Fruit fly (Drosophila melanogaster) whole organism, prepupa: Measurements from ENCODE around the gene CG13293.

ENCODE experiments used
- CG10631 ChIP-seq: fragments of 200-800 bp; sonication (Bioruptor generic); optimal IDR thresholded peaks from 2 replicates; lab custom pipeline; 2016; ENCODE audit warnings: missing biosample characterization, missing genetic modification characterization
- CG11294 ChIP-seq: fragments of 200-800 bp; sonication (Bioruptor generic); IDR thresholded peaks from 2 replicates; pipeline ENCODE4 v1.3.6; 2022; ENCODE audit warnings: missing biosample characterization, missing genetic modification characterization
- CG15336 ChIP-seq: fragments of 200-800 bp; sonication (Bioruptor generic); IDR thresholded peaks from 2 replicates; pipeline ENCODE4 v1.3.6; 2022; ENCODE audit warnings: missing biosample characterization, missing genetic modification characterization
- CG1621 ChIP-seq: fragments of 200-800 bp; sonication (Bioruptor generic); optimal IDR thresholded peaks from 3 replicates; lab custom pipeline; 2018; ENCODE audit warnings: missing biosample characterization, mild to moderate bottlenecking, missing genetic modification characterization
- CG3032 ChIP-seq: fragments of 200-800 bp; optimal IDR thresholded peaks from 2 replicates; lab custom pipeline; 2019; ENCODE audit warnings: missing biosample characterization, mild to moderate bottlenecking, missing genetic modification characterization, moderate library complexity
- CG32006 ChIP-seq: fragments of 200-800 bp; sonication (Bioruptor generic); optimal IDR thresholded peaks from 3 replicates; lab custom pipeline; 2017; ENCODE audit warnings: missing biosample characterization, mild to moderate bottlenecking, missing genetic modification characterization
- CG34406 ChIP-seq: fragments of 200-800 bp; sonication (Bioruptor generic); optimal IDR thresholded peaks from 3 replicates; lab custom pipeline; 2016; ENCODE audit warnings: missing biosample characterization, missing genetic modification characterization
- CG3919 ChIP-seq: fragments of 200-800 bp; sonication (Bioruptor generic); optimal IDR thresholded peaks from 3 replicates; lab custom pipeline; 2016; ENCODE audit warnings: missing biosample characterization, missing genetic modification characterization
- CG4318 ChIP-seq: fragments of 200-800 bp; sonication (Bioruptor generic); optimal IDR thresholded peaks from 3 replicates; lab custom pipeline; 2017; ENCODE audit warnings: missing biosample characterization, mild to moderate bottlenecking, missing genetic modification characterization
- CG6276 ChIP-seq: fragments of 200-800 bp; sonication (Bioruptor generic); optimal IDR thresholded peaks from 2 replicates; lab custom pipeline; 2017; ENCODE audit warnings: missing biosample characterization, mild to moderate bottlenecking, missing genetic modification characterization
- CG6792 ChIP-seq: fragments of 200-800 bp; sonication (Bioruptor generic); optimal IDR thresholded peaks from 3 replicates; lab custom pipeline; 2016; ENCODE audit warnings: missing biosample characterization, missing genetic modification characterization
- CG6808 ChIP-seq: fragments of 200-800 bp; sonication (Bioruptor generic); optimal IDR thresholded peaks from 3 replicates; lab custom pipeline; 2017; ENCODE audit warnings: missing biosample characterization, missing genetic modification characterization, mild to moderate bottlenecking, moderate library complexity, missing genetic modification reagents
- CG7368 ChIP-seq: fragments of 200-800 bp; sonication (Bioruptor generic); optimal IDR thresholded peaks from 3 replicates; lab custom pipeline; 2016; ENCODE audit warnings: missing biosample characterization, missing genetic modification characterization
- CG8119 ChIP-seq: fragments of 200-800 bp; sonication (Bioruptor generic); IDR thresholded peaks from 3 replicates; pipeline ENCODE4 v1.3.6; 2022; ENCODE audit warnings: missing biosample characterization, missing genetic modification characterization
- CG8319 ChIP-seq: fragments of 200-800 bp; sonication (Bioruptor generic); optimal IDR thresholded peaks from 3 replicates; lab custom pipeline; 2016; ENCODE audit warnings: missing biosample characterization, missing genetic modification characterization
- CG8632 ChIP-seq: fragments of 200-800 bp; sonication (Bioruptor generic); optimal IDR thresholded peaks from 3 replicates; lab custom pipeline; 2016; ENCODE audit warnings: missing biosample characterization, missing genetic modification characterization
- CG9139 ChIP-seq: fragments of 200-800 bp; sonication (Bioruptor generic); optimal IDR thresholded peaks from 3 replicates; lab custom pipeline; 2017; ENCODE audit warnings: missing biosample characterization, mild to moderate bottlenecking, missing genetic modification characterization
- Eip78C ChIP-seq: fragments of 200-800 bp; sonication (Bioruptor generic); peaks from one replicate; lab custom pipeline; 2016; ENCODE audit warnings: missing biosample characterization, missing genetic modification characterization
- Eip93F ChIP-seq: fragments of 200-800 bp; sonication (Bioruptor generic); optimal IDR thresholded peaks from 2 replicates; lab custom pipeline; 2016; ENCODE audit warnings: missing biosample characterization, mild to moderate bottlenecking, missing genetic modification characterization
- Ets21C ChIP-seq: fragments of 200-800 bp; sonication (Bioruptor generic); optimal IDR thresholded peaks from 3 replicates; lab custom pipeline; 2016; ENCODE audit warnings: missing biosample characterization, missing genetic modification characterization
- Ets96B ChIP-seq: fragments of 200-800 bp; optimal IDR thresholded peaks from 2 replicates; lab custom pipeline; 2019; ENCODE audit warnings: missing biosample characterization, mild to moderate bottlenecking, missing genetic modification characterization, moderate library complexity
- Hr38 ChIP-seq: sonication (Bioruptor generic); optimal IDR thresholded peaks from 2 replicates; lab custom pipeline; 2016; ENCODE audit warnings: missing biosample characterization, missing genetic modification characterization
- Hr39 ChIP-seq: fragments of 200-800 bp; sonication (Bioruptor generic); optimal IDR thresholded peaks from 2 replicates; lab custom pipeline; 2016; ENCODE audit warnings: missing biosample characterization, missing genetic modification characterization
- Hr4 ChIP-seq: fragments of 200-800 bp; sonication (Bioruptor generic); optimal IDR thresholded peaks from 3 replicates; lab custom pipeline; 2016; ENCODE audit warnings: missing biosample characterization, missing genetic modification characterization
- Lpt ChIP-seq: fragments of 200-800 bp; sonication (Bioruptor generic); optimal IDR thresholded peaks from 3 replicates; lab custom pipeline; 2016; ENCODE audit warnings: missing biosample characterization, missing genetic modification characterization
- Met ChIP-seq: fragments of 200-800 bp; sonication (Bioruptor generic); optimal IDR thresholded peaks from 3 replicates; lab custom pipeline; 2016; ENCODE audit warnings: missing biosample characterization, missing genetic modification characterization
- OdsH ChIP-seq: fragments of 200-800 bp; sonication (Bioruptor generic); optimal IDR thresholded peaks from 3 replicates; lab custom pipeline; 2016; ENCODE audit warnings: missing biosample characterization, missing genetic modification characterization
- Sox102F ChIP-seq: fragments of 200-800 bp; sonication (Bioruptor generic); optimal IDR thresholded peaks from 2 replicates; lab custom pipeline; 2016; ENCODE audit warnings: missing biosample characterization, mild to moderate bottlenecking, missing genetic modification characterization
- Sox15 ChIP-seq: fragments of 200-800 bp; sonication (Bioruptor generic); optimal IDR thresholded peaks from 3 replicates; lab custom pipeline; 2016; ENCODE audit warnings: missing biosample characterization, missing genetic modification characterization
- achi ChIP-seq: fragments of 200-800 bp; sonication (Bioruptor generic); optimal IDR thresholded peaks from 3 replicates; lab custom pipeline; 2016; ENCODE audit warnings: missing biosample characterization, missing genetic modification characterization
- acj6 ChIP-seq: fragments of 200-800 bp; sonication (Bioruptor generic); optimal IDR thresholded peaks from 3 replicates; lab custom pipeline; 2016; ENCODE audit warnings: missing biosample characterization, missing genetic modification characterization
- cyc ChIP-seq: fragments of 200-800 bp; sonication (Bioruptor generic); optimal IDR thresholded peaks from 3 replicates; lab custom pipeline; 2016; ENCODE audit warnings: missing biosample characterization, missing genetic modification characterization
- dac ChIP-seq: fragments of 200-800 bp; sonication (Bioruptor generic); optimal IDR thresholded peaks from 2 replicates; lab custom pipeline; 2017; ENCODE audit warnings: missing biosample characterization, mild to moderate bottlenecking, missing genetic modification characterization
- dsx ChIP-seq: fragments of 200-800 bp; optimal IDR thresholded peaks from 3 replicates; lab custom pipeline; 2019; ENCODE audit warnings: missing biosample characterization, mild to moderate bottlenecking, missing genetic modification characterization, moderate library complexity; ENCODE audit not compliant: poor library complexity, severe bottlenecking
- eg ChIP-seq: fragments of 200-800 bp; sonication (Bioruptor generic); IDR thresholded peaks from 3 replicates; pipeline ENCODE4 v1.3.6; 2022; ENCODE audit warnings: missing biosample characterization, missing genetic modification characterization
- esn ChIP-seq: fragments of 200-800 bp; sonication (Bioruptor generic); optimal IDR thresholded peaks from 2 replicates; lab custom pipeline; 2016; ENCODE audit warnings: missing biosample characterization, mild to moderate bottlenecking, missing genetic modification characterization, moderate library complexity
- fd59A ChIP-seq: fragments of 200-800 bp; sonication (Bioruptor generic); optimal IDR thresholded peaks from 2 replicates; lab custom pipeline; 2017; ENCODE audit warnings: missing biosample characterization, mild to moderate bottlenecking, missing genetic modification characterization, missing genetic modification reagents
- fd85E ChIP-seq: fragments of 200-800 bp; sonication (Bioruptor generic); optimal IDR thresholded peaks from 3 replicates; lab custom pipeline; 2016; ENCODE audit warnings: missing biosample characterization, missing genetic modification characterization
- pdm3 ChIP-seq: fragments of 200-800 bp; sonication (Bioruptor generic); optimal IDR thresholded peaks from 3 replicates; lab custom pipeline; 2016; ENCODE audit warnings: missing biosample characterization, missing genetic modification characterization
- salr ChIP-seq, 2 experiments: fragments of 200-800 bp; sonication (Bioruptor generic); optimal IDR thresholded peaks; 3 replicates each; lab custom pipeline; 2016 to 2018; ENCODE audit warnings: missing biosample characterization in 2 of 2, missing genetic modification characterization in 2 of 2, mild to moderate bottlenecking in 1 of 2
- spab ChIP-seq: fragments of 200-800 bp; sonication (Bioruptor generic); optimal IDR thresholded peaks from 2 replicates; lab custom pipeline; 2017; ENCODE audit warnings: missing biosample characterization, mild to moderate bottlenecking, missing genetic modification characterization, missing genetic modification reagents
- ss ChIP-seq, 2 experiments: fragments of 200-800 bp; sonication (Bioruptor generic); optimal IDR thresholded peaks; 2 replicates in 1 of 2; 3 replicates in 1 of 2; lab custom pipeline; 2017 to 2018; ENCODE audit warnings: mild to moderate bottlenecking in 2 of 2, missing biosample characterization in 2 of 2, missing genetic modification characterization in 2 of 2, moderate library complexity in 1 of 2
- svp ChIP-seq: fragments of 200-800 bp; sonication (Bioruptor generic); peaks from one replicate; lab custom pipeline; 2016; ENCODE audit warnings: missing biosample characterization, missing genetic modification characterization

CG13293 gene

DNA sequence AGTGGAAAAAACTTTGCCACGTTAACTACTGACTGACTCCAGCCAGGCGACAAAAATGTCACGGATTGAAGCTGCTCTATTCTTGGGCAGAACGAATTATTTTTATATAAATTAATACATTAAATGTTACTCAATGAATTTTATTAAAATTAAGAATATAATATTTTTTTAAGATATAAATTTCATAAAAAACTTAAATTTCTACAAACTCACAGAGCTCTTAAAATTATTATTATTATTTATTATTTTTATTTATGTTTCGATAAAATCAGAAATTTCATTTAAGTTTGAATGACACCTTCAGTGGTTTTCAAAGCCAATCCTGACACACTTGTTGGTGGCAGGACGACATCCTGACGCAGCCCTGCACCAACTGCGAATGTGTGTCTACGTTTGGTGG, 2.5 kb downstream of the CG13293 start (continued):
- TF ChIP-seq Lpt (GFP tag; lab: Kevin White, UChicago) = peak; percentile 39
- TF ChIP-seq Hr4 (GFP tag; lab: Kevin White, UChicago) = peak; percentile 46
- TF ChIP-seq Ets21C = no peak
- peak; percentile 66 to 81 for TF ChIP-seq ss (GFP tag; optimal IDR thresholded peaks at IDR 0.05; lab: Kevin White, UChicago)
- TF ChIP-seq spab = peak; percentile 46
- TF ChIP-seq CG8632 (GFP tag; lab: Kevin White, UChicago) = peak; percentile 73
- peak; percentile 69 for TF ChIP-seq CG3032
- TF ChIP-seq, all 60 proteins: peak for 41

DNA sequence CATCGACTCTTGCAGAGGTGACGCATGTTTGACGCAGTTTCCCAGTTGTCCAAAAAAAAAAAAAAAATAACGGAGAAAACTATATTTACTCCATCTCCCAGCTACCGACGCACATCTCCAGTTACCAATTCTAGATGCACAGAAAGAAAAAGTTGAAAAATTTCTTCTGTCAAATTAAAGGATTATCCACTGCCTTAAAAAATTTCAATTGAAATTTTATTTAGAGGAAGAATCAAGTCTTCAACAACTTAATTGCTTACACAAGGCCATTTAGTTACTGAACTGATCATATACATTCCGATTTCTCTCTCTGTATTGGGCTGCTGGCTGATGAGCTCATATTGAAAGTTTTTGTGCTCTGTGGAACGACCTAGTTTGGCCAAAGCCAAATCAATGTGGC, 3.3 kb downstream of the CG13293 start:
- TF ChIP-seq achi (GFP tag; lab: Kevin White, UChicago) = peak; percentile 23
- no peak for TF ChIP-seq Sox102F (GFP tag; lab: Kevin White, UChicago)
- no peak for TF ChIP-seq CG6792 (GFP tag; lab: Kevin White, UChicago)
- no peak for TF ChIP-seq dac (GFP tag; lab: Kevin White, UChicago)
- no peak for TF ChIP-seq fd85E (GFP tag; lab: Kevin White, UChicago)
- TF ChIP-seq OdsH = peak; percentile 37
- no peak for TF ChIP-seq ss (GFP tag; optimal IDR thresholded peaks at IDR 0.05; lab: Kevin White, UChicago)
- TF ChIP-seq Eip93F (GFP tag; lab: Kevin White, UChicago) = no peak
- peak; percentile 49 for TF ChIP-seq Eip78C
- TF ChIP-seq Hr38 (GFP tag; lab: Kevin White, UChicago) = no peak
- TF ChIP-seq CG32006 (GFP tag; lab: Kevin White, UChicago) = peak; percentile 58
- TF ChIP-seq fd59A (GFP tag; lab: Kevin White, UChicago) = no peak
- no peak for TF ChIP-seq CG8319 (GFP tag; lab: Kevin White, UChicago)
- TF ChIP-seq pdm3 (GFP tag; lab: Kevin White, UChicago) = peak; percentile 40
- TF ChIP-seq Met (GFP tag; lab: Kevin White, UChicago) = peak; percentile 20
- peak; percentile 48 for TF ChIP-seq CG15336 (GFP tag; lab: Robert Waterston, UW)
- TF ChIP-seq CG3919 (GFP tag; lab: Kevin White, UChicago) = no peak
- TF ChIP-seq salr (GFP tag; optimal IDR thresholded peaks at IDR 0.05; lab: Kevin White, UChicago) = no peak
- TF ChIP-seq CG8119 (GFP tag; lab: Robert Waterston, UW) = 0 out of 3 replicates have a peak, but pooled peaks have one; percentile 26
- peak; percentile 41 for TF ChIP-seq Hr4 (GFP tag; lab: Kevin White, UChicago)
- TF ChIP-seq dsx (GFP tag; lab: Kevin White, UChicago) = no peak
- peak; percentile 2 for TF ChIP-seq Hr39 (GFP tag; lab: Kevin White, UChicago)
- TF ChIP-seq CG4318 (GFP tag; lab: Kevin White, UChicago) = peak; percentile 6
- no peak for TF ChIP-seq svp (GFP tag; lab: Kevin White, UChicago)
- TF ChIP-seq Sox15 (GFP tag; lab: Kevin White, UChicago) = no peak
- no peak for TF ChIP-seq CG7368
- TF ChIP-seq CG6808 (GFP tag; lab: Kevin White, UChicago) = no peak
- TF ChIP-seq Ets21C = no peak
- TF ChIP-seq eg (GFP tag; lab: Robert Waterston, UW) = peak; percentile 50; the same call in 1 of the 3 replicates
- peak; percentile 36 for TF ChIP-seq CG10631
- TF ChIP-seq acj6 (GFP tag; lab: Kevin White, UChicago) = peak; percentile 40
- TF ChIP-seq esn (GFP tag; lab: Kevin White, UChicago) = no peak

DNA sequence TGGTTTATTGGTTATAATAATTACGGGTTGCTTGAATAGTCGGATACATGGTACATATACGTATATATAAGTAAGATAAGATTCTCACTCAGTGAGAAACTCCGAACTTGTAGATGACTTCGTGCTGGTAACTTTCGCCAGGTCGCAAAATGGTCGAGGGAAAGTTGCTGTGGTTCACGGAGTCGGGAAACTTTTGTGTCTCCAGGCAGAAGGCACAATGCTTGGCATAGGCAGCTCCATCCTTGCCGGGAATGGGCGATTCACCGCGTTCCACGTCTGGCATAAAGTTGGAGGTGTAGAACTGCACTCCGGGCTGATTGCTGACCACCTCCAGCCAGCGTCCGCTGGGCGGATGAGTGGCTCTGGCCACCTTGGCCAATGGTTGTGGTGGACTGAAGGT, 10.5 kb downstream of the CG13293 start, which contains the start of gene CG10469:
TSS of gene CG10469 (minus strand) at position 101 of the 400 bp plus-strand sequence.
- no peak for TF ChIP-seq CG9139 (GFP tag; lab: Kevin White, UChicago)
- TF ChIP-seq eg (GFP tag; lab: Robert Waterston, UW) = no peak
- TF ChIP-seq CG32006 (GFP tag; lab: Kevin White, UChicago) = no peak
- TF ChIP-seq Ets96B (tag; lab: Kevin White, UChicago) = no peak
- no peak for TF ChIP-seq CG11294 (GFP tag; lab: Robert Waterston, UW)
- no peak for TF ChIP-seq CG34406
- no peak for TF ChIP-seq CG6276 (GFP tag; lab: Kevin White, UChicago)
- TF ChIP-seq acj6 (GFP tag; lab: Kevin White, UChicago) = no peak
- no peak for TF ChIP-seq cyc (GFP tag; lab: Kevin White, UChicago)
- no peak for TF ChIP-seq esn (GFP tag; lab: Kevin White, UChicago)
- TF ChIP-seq CG8319 (GFP tag; lab: Kevin White, UChicago) = no peak
- no peak for TF ChIP-seq CG1621
- no peak for TF ChIP-seq Hr39 (GFP tag; lab: Kevin White, UChicago)
- TF ChIP-seq Sox15 (GFP tag; lab: Kevin White, UChicago) = no peak
